Worm (Caenorhabditis elegans): ENCODE results near the gene Y73B6BL.47.
"Not testable (repeated sequence)": the region's sequence is repeated elsewhere in the genome, so short reads cannot be mapped to it uniquely, and the experiment has no call there.

- not testable (repeated sequence) for TF ChIP-seq lsy-2 (tag; optimal IDR thresholded peaks at IDR 0.05); pqm-1 (tag; optimal IDR thresholded peaks at IDR 0.05); dve-1 (tag; optimal IDR thresholded peaks at IDR 0.05; ENCODE audit: insufficient read depth); duxl-1 (tag; optimal IDR thresholded peaks at IDR 0.05; ENCODE audit: poor library complexity)
Observed at ce11 chrIV:6317357-6317756, 44.4 kb upstream of the Y73B6BL.47 start, which contains the start of gene Y73B6BL.12.
